Worm (Caenorhabditis elegans) whole organism, early embryonic: ENCODE results near the gene T20D4.19.

Source experiments
- B0310.2 ChIP-seq: sonication (generic microtip); optimal IDR thresholded peaks from 2 replicates; lab custom pipeline; 2016; ENCODE audit warnings: mild to moderate bottlenecking, missing genetic modification characterization, missing compliant biosample characterization
- F13C5.2 ChIP-seq: sonication (generic microtip); optimal IDR thresholded peaks from 2 replicates; lab custom pipeline; 2017; ENCODE audit warnings: mild to moderate bottlenecking, missing genetic modification characterization, inconsistent platforms, missing compliant biosample characterization
- aly-1 ChIP-seq: sonication (generic microtip); optimal IDR thresholded peaks from 2 replicates; lab custom pipeline; 2016; ENCODE audit warnings: missing genetic modification characterization, missing compliant biosample characterization
- ama-1 ChIP-seq: fragments of 150-350 bp; optimal IDR thresholded peaks from 2 replicates; lab custom pipeline; 2014
- ceh-13 ChIP-seq: fragments of 200-800 bp; sonication (Bioruptor generic); optimal IDR thresholded peaks from 2 replicates; lab custom pipeline; 2018; ENCODE audit warnings: mild to moderate bottlenecking, missing genetic modification characterization, missing compliant biosample characterization
- ceh-36 ChIP-seq: sonication (generic microtip); optimal IDR thresholded peaks from 2 replicates; lab custom pipeline; 2016; ENCODE audit warnings: missing genetic modification characterization, inconsistent platforms, missing compliant biosample characterization
- ets-7 ChIP-seq: sonication (generic microtip); optimal IDR thresholded peaks from 2 replicates; lab custom pipeline; 2016; ENCODE audit warnings: missing genotype, missing genetic modification characterization, missing compliant biosample characterization
- flt-1 ChIP-seq: fragments of 200-800 bp; sonication (Bioruptor generic); IDR thresholded peaks from 2 replicates; pipeline ENCODE4 v1.3.6; 2022; ENCODE audit warnings: missing genetic modification characterization, missing compliant biosample characterization
- hmbx-1 ChIP-seq: sonication (generic microtip); optimal IDR thresholded peaks from 2 replicates; lab custom pipeline; 2016; ENCODE audit warnings: mild to moderate bottlenecking, missing genetic modification characterization, missing compliant biosample characterization
- hmg-4 ChIP-seq: fragments of 200-800 bp; sonication (Bioruptor generic); optimal IDR thresholded peaks from 2 replicates; lab custom pipeline; 2018; ENCODE audit warnings: mild to moderate bottlenecking, missing genetic modification characterization, missing compliant biosample characterization
- hnd-1 ChIP-seq: sonication (generic microtip); optimal IDR thresholded peaks from 2 replicates; lab custom pipeline; 2016; ENCODE audit warnings: missing genetic modification characterization, missing compliant biosample characterization
- pes-1 ChIP-seq: fragments of 200-800 bp; sonication (Bioruptor generic); IDR thresholded peaks from 2 replicates; pipeline ENCODE4 v1.3.6; 2022; ENCODE audit warnings: missing genetic modification reagents, missing genetic modification characterization, missing compliant biosample characterization
- scrt-1 ChIP-seq: fragments of 200-800 bp; sonication (Bioruptor generic); IDR thresholded peaks from 2 replicates; pipeline ENCODE4 v1.3.6; 2022; ENCODE audit warnings: missing genetic modification characterization, missing compliant biosample characterization
- sea-1 ChIP-seq: fragments of 200-800 bp; sonication (Bioruptor generic); conservative IDR thresholded peaks from 2 replicates; pipeline ENCODE4 v1.3.6; 2022; ENCODE audit warnings: missing genetic modification characterization, missing compliant biosample characterization
- tbx-11 ChIP-seq: fragments of 200-800 bp; sonication (Bioruptor generic); IDR thresholded peaks from 2 replicates; pipeline ENCODE4 v1.3.6; 2022; ENCODE audit warnings: missing genetic modification characterization, missing compliant biosample characterization
- tbx-37 ChIP-seq: fragments of 200-800 bp; sonication (Bioruptor generic); conservative IDR thresholded peaks from 2 replicates; pipeline ENCODE4 v1.3.6; 2022; ENCODE audit warnings: missing genetic modification reagents, missing genetic modification characterization, missing compliant biosample characterization
- tra-4 ChIP-seq: sonication (generic microtip); optimal IDR thresholded peaks from 2 replicates; lab custom pipeline; 2017; ENCODE audit warnings: missing genetic modification characterization, missing compliant biosample characterization

T20D4.19 gene

DNA sequence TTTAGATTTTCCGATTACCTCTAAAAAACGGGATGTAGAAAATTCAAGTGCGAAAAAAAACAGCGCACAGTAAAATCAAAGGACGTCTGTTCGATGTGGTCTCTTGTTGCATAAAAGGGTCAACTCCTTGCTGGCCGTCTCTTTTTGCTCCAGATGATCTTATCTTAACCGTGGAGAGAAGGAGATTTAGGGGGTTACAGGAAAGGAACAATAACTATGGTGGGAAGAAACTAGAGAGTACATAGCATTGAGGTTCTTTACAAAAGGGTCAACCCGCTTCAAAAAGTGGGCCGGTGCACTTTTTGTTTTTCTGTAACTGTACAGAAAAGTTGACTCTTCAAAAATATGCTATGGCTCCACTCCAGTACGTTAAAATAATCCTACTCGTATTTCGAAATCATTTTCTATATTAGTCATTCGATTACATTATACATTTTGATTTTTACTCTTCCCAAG is at the start of gene T20D4.19, which contains the start of gene srj-9:
Gene T20D4.19, minus strand, starts transcription at position 101 of the 456 bp plus-strand sequence.
Gene srj-9, plus strand, starts transcription at position 406 of the 456 bp plus-strand sequence.
- TF ChIP-seq tbx-11 (no peak), hmg-4 (GFP tag; lab: Kevin White, UChicago) (no peak), ets-7 (tag; lab: Kevin White, UChicago) (no peak), pes-1 (no peak), B0310.2 (tag; lab: Kevin White, UChicago) (no peak), ceh-13 (GFP tag; lab: Kevin White, UChicago) (no peak), ceh-36 (no peak)

ce11 chrV:3480346-3480745 is 48.9 kb upstream of the T20D4.19 start, which contains the start of gene srbc-30:
srbc-30 (minus strand) TSS chrV:3480446.
- no peak for TF ChIP-seq tbx-11
- TF ChIP-seq scrt-1 (GFP tag; lab: Robert Waterston, UW) = no peak
- no peak for TF ChIP-seq flt-1 (GFP tag; lab: Robert Waterston, UW)
- no peak for TF ChIP-seq F13C5.2 (tag; lab: Kevin White, UChicago)

ce11 chrV:3477496-3477895 is 46.1 kb upstream of the T20D4.19 start, which contains the start of gene srbc-31:
srbc-31 (minus strand) TSS chrV:3477596.
- TF ChIP-seq flt-1 (GFP tag; lab: Robert Waterston, UW) (no peak), tbx-11 (no peak), B0310.2 (tag; lab: Kevin White, UChicago) (no peak), ama-1 (lab: Kevin White, UChicago) (no peak), scrt-1 (GFP tag; lab: Robert Waterston, UW) (no peak), hmg-4 (GFP tag; lab: Kevin White, UChicago) (no peak), F13C5.2 (tag; lab: Kevin White, UChicago) (no peak), sea-1 (GFP tag; lab: Robert Waterston, UW) (no peak), hnd-1 (tag; lab: Kevin White, UChicago) (no peak), aly-1 (tag; lab: Kevin White, UChicago) (no peak), ceh-36 (no peak), ets-7 (tag; lab: Kevin White, UChicago) (no peak), tra-4 (tag; lab: Kevin White, UChicago) (no peak), tbx-37 (GFP tag; lab: Robert Waterston, UW) (no peak), ceh-13 (GFP tag; lab: Kevin White, UChicago) (no peak)

- no peak for TF ChIP-seq tbx-37 (GFP tag; lab: Robert Waterston, UW)
- TF ChIP-seq sea-1 (GFP tag; lab: Robert Waterston, UW) = no peak
- no peak for TF ChIP-seq ama-1 (lab: Kevin White, UChicago)
- TF ChIP-seq hmbx-1 (tag; lab: Kevin White, UChicago) = no peak
- no peak for TF ChIP-seq tra-4 (tag; lab: Kevin White, UChicago)
- no peak for TF ChIP-seq pes-1
- TF ChIP-seq tbx-11 = no peak
- no peak for TF ChIP-seq hmg-4 (GFP tag; lab: Kevin White, UChicago)
- no peak for TF ChIP-seq ceh-36
- TF ChIP-seq B0310.2 (tag; lab: Kevin White, UChicago) = no peak
Measured at ce11 chrV:3476228-3476627, 44.8 kb upstream of the T20D4.19 start.

- no peak for TF ChIP-seq B0310.2 (tag; lab: Kevin White, UChicago)
- TF ChIP-seq pes-1 = no peak
- TF ChIP-seq scrt-1 (GFP tag; lab: Robert Waterston, UW) = no peak
- TF ChIP-seq sea-1 (GFP tag; lab: Robert Waterston, UW) = no peak
- no peak for TF ChIP-seq flt-1 (GFP tag; lab: Robert Waterston, UW)
- TF ChIP-seq tbx-11 = no peak
- no peak for TF ChIP-seq tbx-37 (GFP tag; lab: Robert Waterston, UW)
- no peak for TF ChIP-seq hmg-4 (GFP tag; lab: Kevin White, UChicago)
- TF ChIP-seq hnd-1 (tag; lab: Kevin White, UChicago) = no peak
Measured at ce11 chrV:3475021-3475420, 43.6 kb upstream of the T20D4.19 start, which contains the start of gene oac-2. oac-2 (minus strand) TSS chrV:3475121.

DNA sequence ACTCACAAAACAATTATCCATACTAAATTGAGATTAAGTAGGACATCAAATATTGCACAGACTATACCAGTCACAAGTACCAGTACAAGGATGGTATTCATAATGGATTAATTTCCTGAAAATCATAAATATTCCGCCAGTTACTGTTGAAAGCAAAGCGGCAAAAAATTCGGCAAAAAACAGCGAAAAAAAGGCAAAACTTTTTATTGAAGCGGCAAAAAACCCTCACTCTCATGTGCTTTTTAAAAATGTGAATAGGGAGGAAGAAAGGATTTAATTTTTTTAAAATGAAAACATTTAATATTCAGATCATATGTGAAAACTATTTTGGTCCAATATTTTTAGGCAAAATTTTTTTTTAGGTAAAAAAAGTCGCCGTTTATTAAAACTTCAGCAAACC is 39.3 kb upstream of the T20D4.19 start, which contains the start of gene srbc-29:
Gene srbc-29, minus strand, starts transcription at position 101 of the 400 bp plus-strand sequence.
- no peak for TF ChIP-seq B0310.2 (tag; lab: Kevin White, UChicago)
- TF ChIP-seq sea-1 (GFP tag; lab: Robert Waterston, UW) = no peak
- TF ChIP-seq scrt-1 (GFP tag; lab: Robert Waterston, UW) = no peak
- TF ChIP-seq tra-4 (tag; lab: Kevin White, UChicago) = no peak
- no peak for TF ChIP-seq F13C5.2 (tag; lab: Kevin White, UChicago)
- no peak for TF ChIP-seq ama-1 (lab: Kevin White, UChicago)

ce11 chrV:3468436-3468835 is 37.0 kb upstream of the T20D4.19 start, which contains the start of gene gst-33:
gst-33 (minus strand) TSS chrV:3468562.
- TF ChIP-seq ceh-13 (GFP tag; lab: Kevin White, UChicago) (no peak), aly-1 (tag; lab: Kevin White, UChicago) (no peak), F13C5.2 (tag; lab: Kevin White, UChicago) (no peak), hmg-4 (GFP tag; lab: Kevin White, UChicago) (no peak), ama-1 (lab: Kevin White, UChicago) (no peak), ets-7 (tag; lab: Kevin White, UChicago) (no peak), flt-1 (GFP tag; lab: Robert Waterston, UW) (no peak), hmbx-1 (tag; lab: Kevin White, UChicago) (no peak), pes-1 (no peak), scrt-1 (GFP tag; lab: Robert Waterston, UW) (no peak), hnd-1 (tag; lab: Kevin White, UChicago) (no peak), tbx-11 (no peak)

- TF ChIP-seq flt-1 (GFP tag; lab: Robert Waterston, UW) = no peak
Measured at ce11 chrV:3464897-3465296, 33.5 kb upstream of the T20D4.19 start.
